Fruit fly (Drosophila melanogaster): ENCODE data around the gene SWIP.

Gene SWIP

dm6 chrX:16331562-16332233, 18.2 kb downstream of the SWIP start (continued):
- peak; percentile 90 for TF ChIP-seq CG15514 (GFP tag; optimal IDR thresholded peaks at IDR 0.05)
- no peak for TF ChIP-seq CG7987 (GFP tag; optimal IDR thresholded peaks at IDR 0.05)
- TF ChIP-seq bcd (GFP tag; optimal IDR thresholded peaks at IDR 0.05), result no peak
- no peak for TF ChIP-seq ase (GFP tag; IDR thresholded peaks at IDR 0.05)
- peak; percentile 84 for TF ChIP-seq CG13287 (GFP tag; IDR thresholded peaks at IDR 0.05; ENCODE audit: partially characterized antibody)
- TF ChIP-seq fru (optimal IDR thresholded peaks at IDR 0.05), result no peak
- peak; percentile 12; the same call in 2 of the 3 replicates for TF ChIP-seq CG7357 (GFP tag; IDR thresholded peaks at IDR 0.05)
- peak; percentile 48 for TF ChIP-seq Dref (GFP tag; IDR thresholded peaks at IDR 0.05)
- TF ChIP-seq nau (GFP tag; optimal IDR thresholded peaks at IDR 0.05), result no peak
- no peak for TF ChIP-seq CG6813 (GFP tag; optimal IDR thresholded peaks at IDR 0.05)
- TF ChIP-seq E2f2 (GFP tag; IDR thresholded peaks at IDR 0.05), result peak; percentile 34
- no peak for TF ChIP-seq ewg (GFP tag; optimal IDR thresholded peaks at IDR 0.05)
- TF ChIP-seq Opbp (GFP tag; IDR thresholded peaks at IDR 0.05; ENCODE audit: partially characterized antibody), result peak; percentile 89
- no peak for TF ChIP-seq CG1792 (GFP tag; optimal IDR thresholded peaks at IDR 0.05)
- TF ChIP-seq CG17186 (GFP tag; optimal IDR thresholded peaks at IDR 0.05), result no peak
- peak; percentile 87 for TF ChIP-seq bbx (GFP tag; IDR thresholded peaks at IDR 0.05; ENCODE audit: partially characterized antibody)
- no peak for TF ChIP-seq ap (GFP tag; IDR thresholded peaks at IDR 0.05)
- TF ChIP-seq unc-4 (GFP tag; IDR thresholded peaks at IDR 0.05; ENCODE audit: partially characterized antibody), result peak; percentile 71
- TF ChIP-seq CG31388 (GFP tag; optimal IDR thresholded peaks at IDR 0.05), result no peak
- TF ChIP-seq CG15601 (tag; optimal IDR thresholded peaks at IDR 0.05), result peak; percentile 40
- peak; percentile 67 for TF ChIP-seq hb (GFP tag; IDR thresholded peaks at IDR 0.05; ENCODE audit: partially characterized antibody)
- peak; percentile 85 for TF ChIP-seq row (GFP tag; IDR thresholded peaks at IDR 0.05)
- peak; percentile 24 for TF ChIP-seq B-H2 (GFP tag; optimal IDR thresholded peaks at IDR 0.05)
- TF ChIP-seq CG13624 (GFP tag; optimal IDR thresholded peaks at IDR 0.05), result no peak
- no peak for TF ChIP-seq gem (tag; optimal IDR thresholded peaks at IDR 0.05)
- TF ChIP-seq CG6654 (GFP tag; optimal IDR thresholded peaks at IDR 0.05), result no peak
- TF ChIP-seq CG3281 (GFP tag; optimal IDR thresholded peaks at IDR 0.05), result no peak
- no peak for TF ChIP-seq CG18011 (GFP tag; optimal IDR thresholded peaks at IDR 0.05)
- no peak for TF ChIP-seq Sry-β (GFP tag; optimal IDR thresholded peaks at IDR 0.05)
- TF ChIP-seq Doc3 (GFP tag; IDR thresholded peaks at IDR 0.05; ENCODE audit: partially characterized antibody), result peak; percentile 71
- TF ChIP-seq cwo (GFP tag; optimal IDR thresholded peaks at IDR 0.05), result no peak
- no peak for TF ChIP-seq klu (GFP tag; IDR thresholded peaks at IDR 0.05)
- TF ChIP-seq CG16779 (GFP tag; IDR thresholded peaks at IDR 0.05), result no peak
- TF ChIP-seq Oaz (GFP tag; IDR thresholded peaks at IDR 0.05), result no peak
- TF ChIP-seq chif (GFP tag; optimal IDR thresholded peaks at IDR 0.05), result no peak
- no peak for TF ChIP-seq CG13296 (GFP tag; optimal IDR thresholded peaks at IDR 0.05)
- no peak for TF ChIP-seq Elba2 (GFP tag; optimal IDR thresholded peaks at IDR 0.05)
- TF ChIP-seq CG18619 (GFP tag; optimal IDR thresholded peaks at IDR 0.05), result no peak
- peak; percentile 59 for TF ChIP-seq CG1603 (tag; optimal IDR thresholded peaks at IDR 0.05)
- TF ChIP-seq CG34422 (GFP tag; IDR thresholded peaks at IDR 0.05), result 0 out of 3 replicates have a peak, but pooled peaks have one; percentile 36
- no peak for TF ChIP-seq Poxn (GFP tag; IDR thresholded peaks at IDR 0.05)
- no peak for TF ChIP-seq Lim3 (GFP tag; IDR thresholded peaks at IDR 0.05)
- peak; percentile 95 for TF ChIP-seq CG3995 (GFP tag; optimal IDR thresholded peaks at IDR 0.05)
- no peak for TF ChIP-seq CG4854 (GFP tag; optimal IDR thresholded peaks at IDR 0.05)
- peak; percentile 2 for TF ChIP-seq wek (GFP tag; optimal IDR thresholded peaks at IDR 0.05)
- TF ChIP-seq CG8089 (GFP tag; optimal IDR thresholded peaks at IDR 0.05), result no peak
- TF ChIP-seq Hmx (GFP tag; optimal IDR thresholded peaks at IDR 0.05), result no peak
- TF ChIP-seq CG2116 (GFP tag; optimal IDR thresholded peaks at IDR 0.05), result peak; percentile 53
- peak; percentile 51 for TF ChIP-seq CG14860 (GFP tag; IDR thresholded peaks at IDR 0.05; ENCODE audit: partially characterized antibody)
